Fruit fly (Drosophila melanogaster): ENCODE measurements around the gene Pvf3.

The Pvf3 gene

DNA sequence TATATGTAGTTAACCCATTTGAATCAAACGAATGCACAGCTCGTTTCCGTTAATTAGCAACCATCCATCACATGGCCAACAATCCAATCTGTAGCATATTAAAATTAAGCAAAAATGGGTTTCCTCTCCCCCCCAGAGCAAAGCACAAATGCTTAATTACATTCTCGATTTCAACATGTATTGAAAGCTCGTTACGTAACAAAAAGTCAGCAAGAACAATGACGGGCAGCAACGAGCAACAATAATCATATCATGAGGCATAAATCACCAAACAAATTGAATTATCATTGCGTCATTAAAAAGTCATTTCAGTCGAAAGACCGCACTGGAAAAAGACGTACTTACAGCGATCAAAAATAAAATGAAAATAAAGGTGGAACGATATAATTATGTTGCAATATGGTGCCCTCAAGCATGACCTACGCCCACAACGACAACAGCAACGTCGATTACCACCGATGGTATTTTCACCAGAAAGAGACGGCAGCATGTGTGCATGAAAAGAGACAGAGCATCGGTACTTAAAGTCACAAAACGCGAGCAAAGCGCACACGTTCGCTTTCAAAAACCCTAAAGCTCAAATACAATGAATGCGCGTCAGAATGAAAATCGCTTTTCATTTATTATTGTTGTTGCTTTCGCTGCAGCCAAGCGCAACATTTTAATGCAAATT is 51.1 kb downstream of the Pvf3 start:
- TF ChIP-seq CG12768 (GFP tag; optimal IDR thresholded peaks at IDR 0.05): no peak
- TF ChIP-seq CG7045 (GFP tag; optimal IDR thresholded peaks at IDR 0.05): no peak
- no peak for TF ChIP-seq Crg-1 (GFP tag; optimal IDR thresholded peaks at IDR 0.05)

DNA sequence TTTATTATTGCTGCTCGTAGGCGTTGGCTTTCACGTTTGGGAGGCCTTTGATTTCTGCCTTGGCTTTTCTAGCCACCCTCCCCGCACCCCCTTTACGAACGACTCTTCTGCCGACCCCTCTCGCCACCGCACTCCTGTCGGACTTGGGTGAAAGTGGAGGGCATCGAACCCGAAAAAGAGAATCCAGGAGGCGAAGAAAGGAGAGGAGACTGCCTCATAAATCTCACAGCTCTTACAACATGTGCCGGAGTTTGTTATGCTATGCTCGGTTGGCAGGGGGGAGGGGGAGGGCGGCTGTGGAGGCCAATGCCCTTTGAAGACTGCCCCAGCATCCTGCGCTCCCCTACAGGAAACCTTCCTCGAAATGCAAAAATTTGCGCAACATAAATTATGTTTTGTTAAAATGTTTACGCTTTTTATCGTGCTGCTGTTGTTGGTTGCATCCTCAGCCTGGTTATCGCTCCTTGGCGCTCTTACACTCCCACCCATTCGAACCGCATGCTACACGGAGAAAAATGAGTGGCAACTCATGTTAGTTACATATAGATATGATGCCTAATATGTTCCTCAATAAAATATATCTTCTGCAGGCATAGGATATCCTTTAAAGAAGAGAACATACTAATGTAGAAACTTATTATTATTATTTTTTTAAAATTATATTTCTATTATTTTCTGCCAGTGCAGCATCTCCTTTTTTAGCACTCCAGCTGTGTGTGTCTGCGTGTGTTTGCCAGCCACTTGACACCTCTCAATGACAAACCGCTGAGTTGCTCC is 53.1 kb downstream of the Pvf3 start:
- no peak for TF ChIP-seq Mnt (GFP tag; optimal IDR thresholded peaks at IDR 0.05)
- no peak for TF ChIP-seq CG12768 (GFP tag; optimal IDR thresholded peaks at IDR 0.05)
- TF ChIP-seq pad (GFP tag; optimal IDR thresholded peaks at IDR 0.05): no peak
- no peak for TF ChIP-seq tj (GFP tag; optimal IDR thresholded peaks at IDR 0.05)

DNA sequence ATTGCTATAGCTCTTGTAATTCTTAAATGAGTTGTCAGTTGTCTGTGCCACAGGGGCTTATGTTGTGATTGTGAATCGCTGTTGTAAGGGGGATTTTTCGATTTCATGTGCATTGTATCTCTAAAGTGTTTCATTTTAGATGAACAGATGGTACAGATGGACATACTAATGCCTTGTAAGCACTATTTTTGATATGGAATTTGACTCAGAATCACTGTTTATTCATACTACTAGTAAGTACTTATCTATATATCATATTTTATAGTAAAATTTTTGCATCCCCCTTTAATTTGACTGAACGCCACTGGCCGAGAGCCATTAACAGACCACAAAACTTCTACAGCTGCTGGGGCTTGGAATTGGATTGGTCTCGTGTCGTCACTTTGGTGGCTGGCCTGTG is 56.7 kb downstream of the Pvf3 start:
- TF ChIP-seq CG11617 (GFP tag; optimal IDR thresholded peaks at IDR 0.05) (no peak), Mnt (GFP tag; optimal IDR thresholded peaks at IDR 0.05) (no peak), kay (GFP tag; ENCODE audit: borderline replicate concordance) (no peak), CG1620 (GFP tag; optimal IDR thresholded peaks at IDR 0.05) (no peak), tj (GFP tag; optimal IDR thresholded peaks at IDR 0.05) (no peak), CG7045 (GFP tag; optimal IDR thresholded peaks at IDR 0.05) (no peak), cnc (optimal IDR thresholded peaks at IDR 0.05) (no peak), Hr96 (GFP tag; optimal IDR thresholded peaks at IDR 0.05) (no peak), pad (GFP tag; optimal IDR thresholded peaks at IDR 0.05) (no peak), cic (GFP tag; optimal IDR thresholded peaks at IDR 0.05) (no peak), bab1 (GFP tag; optimal IDR thresholded peaks at IDR 0.05) (no peak), CG7101 (tag; optimal IDR thresholded peaks at IDR 0.05) (no peak), CG14711 (tag; optimal IDR thresholded peaks at IDR 0.05) (no peak)

DNA sequence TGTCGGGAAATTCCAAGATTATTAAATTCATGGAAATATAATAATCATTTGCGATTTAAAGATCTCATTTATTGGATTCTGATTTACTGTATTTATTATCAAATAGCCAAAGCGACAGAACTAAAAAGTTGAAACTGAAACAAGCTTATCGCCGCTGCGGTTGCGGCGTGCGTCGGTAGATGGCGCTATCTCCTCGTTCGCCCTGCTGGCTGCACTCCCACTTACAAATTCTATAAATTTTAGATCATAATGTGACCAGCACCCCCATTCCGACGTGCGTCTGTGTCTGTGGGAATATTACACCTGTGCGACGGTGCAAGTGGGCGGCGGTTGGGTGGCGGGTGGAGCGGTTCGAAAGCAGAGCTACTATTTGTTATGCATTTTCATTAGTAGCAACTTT is 60.1 kb downstream of the Pvf3 start:
- TF ChIP-seq bab1 (GFP tag; optimal IDR thresholded peaks at IDR 0.05): no peak
- no peak for TF ChIP-seq CG1620 (GFP tag; optimal IDR thresholded peaks at IDR 0.05)
- no peak for TF ChIP-seq Mnt (GFP tag; optimal IDR thresholded peaks at IDR 0.05)
- no peak for TF ChIP-seq kay (GFP tag; ENCODE audit: borderline replicate concordance)
- TF ChIP-seq tj (GFP tag; optimal IDR thresholded peaks at IDR 0.05): no peak
- no peak for TF ChIP-seq cnc (optimal IDR thresholded peaks at IDR 0.05)
- no peak for TF ChIP-seq CG14711 (tag; optimal IDR thresholded peaks at IDR 0.05)
- TF ChIP-seq Hr96 (GFP tag; optimal IDR thresholded peaks at IDR 0.05): no peak
- TF ChIP-seq CG33017 (tag; optimal IDR thresholded peaks at IDR 0.05): no peak
- no peak for TF ChIP-seq CG11617 (GFP tag; optimal IDR thresholded peaks at IDR 0.05)
- TF ChIP-seq pad (GFP tag; optimal IDR thresholded peaks at IDR 0.05): no peak
- no peak for TF ChIP-seq CG7101 (tag; optimal IDR thresholded peaks at IDR 0.05)
- no peak for TF ChIP-seq CG12768 (GFP tag; optimal IDR thresholded peaks at IDR 0.05)
- TF ChIP-seq cic (GFP tag; optimal IDR thresholded peaks at IDR 0.05): no peak
- no peak for TF ChIP-seq ovo (GFP tag; optimal IDR thresholded peaks at IDR 0.05)
- TF ChIP-seq toe (GFP tag; optimal IDR thresholded peaks at IDR 0.05): no peak
- no peak for TF ChIP-seq Crg-1 (GFP tag; optimal IDR thresholded peaks at IDR 0.05)
- no peak for TF ChIP-seq Clk (GFP tag; optimal IDR thresholded peaks at IDR 0.05)
- no peak for TF ChIP-seq CG5204 (GFP tag; optimal IDR thresholded peaks at IDR 0.05)
- no peak for TF ChIP-seq CG7045 (GFP tag; optimal IDR thresholded peaks at IDR 0.05)

DNA sequence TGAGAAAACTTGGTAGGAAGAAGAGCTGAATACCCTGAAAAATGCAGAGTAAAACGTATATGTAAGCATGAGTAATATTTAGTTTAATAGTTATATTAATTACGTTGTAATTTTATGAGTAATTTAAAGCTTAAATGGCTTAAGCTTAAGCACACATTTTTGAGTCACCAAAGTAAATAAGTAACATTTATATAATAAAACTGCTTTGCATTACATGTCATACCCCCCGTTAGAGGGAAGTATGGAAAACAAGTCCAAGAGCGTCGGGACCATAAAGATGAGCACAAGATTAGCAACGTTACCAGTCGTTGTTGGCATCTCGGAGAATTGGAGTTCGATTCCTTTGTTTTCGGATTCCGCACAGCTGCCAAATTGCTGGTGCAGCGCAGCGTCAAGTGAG is 63.2 kb downstream of the Pvf3 start:
- no peak for TF ChIP-seq tj (GFP tag; optimal IDR thresholded peaks at IDR 0.05)
- no peak for TF ChIP-seq Mnt (GFP tag; optimal IDR thresholded peaks at IDR 0.05)
- no peak for TF ChIP-seq pad (GFP tag; optimal IDR thresholded peaks at IDR 0.05)
- TF ChIP-seq CG12768 (GFP tag; optimal IDR thresholded peaks at IDR 0.05): no peak
- TF ChIP-seq CG33017 (tag; optimal IDR thresholded peaks at IDR 0.05): no peak
- no peak for TF ChIP-seq Hr96 (GFP tag; optimal IDR thresholded peaks at IDR 0.05)
- no peak for TF ChIP-seq cic (GFP tag; optimal IDR thresholded peaks at IDR 0.05)
- no peak for TF ChIP-seq toe (GFP tag; optimal IDR thresholded peaks at IDR 0.05)
- no peak for TF ChIP-seq CG5204 (GFP tag; optimal IDR thresholded peaks at IDR 0.05)
- no peak for TF ChIP-seq CG7101 (tag; optimal IDR thresholded peaks at IDR 0.05)
- no peak for TF ChIP-seq CG11617 (GFP tag; optimal IDR thresholded peaks at IDR 0.05)
- TF ChIP-seq CG7045 (GFP tag; optimal IDR thresholded peaks at IDR 0.05): no peak
- TF ChIP-seq Crg-1 (GFP tag; optimal IDR thresholded peaks at IDR 0.05): no peak
- TF ChIP-seq Clk (GFP tag; optimal IDR thresholded peaks at IDR 0.05): no peak
- no peak for TF ChIP-seq cnc (optimal IDR thresholded peaks at IDR 0.05)
- TF ChIP-seq CG1620 (GFP tag; optimal IDR thresholded peaks at IDR 0.05): no peak
- TF ChIP-seq bab1 (GFP tag; optimal IDR thresholded peaks at IDR 0.05): no peak

DNA sequence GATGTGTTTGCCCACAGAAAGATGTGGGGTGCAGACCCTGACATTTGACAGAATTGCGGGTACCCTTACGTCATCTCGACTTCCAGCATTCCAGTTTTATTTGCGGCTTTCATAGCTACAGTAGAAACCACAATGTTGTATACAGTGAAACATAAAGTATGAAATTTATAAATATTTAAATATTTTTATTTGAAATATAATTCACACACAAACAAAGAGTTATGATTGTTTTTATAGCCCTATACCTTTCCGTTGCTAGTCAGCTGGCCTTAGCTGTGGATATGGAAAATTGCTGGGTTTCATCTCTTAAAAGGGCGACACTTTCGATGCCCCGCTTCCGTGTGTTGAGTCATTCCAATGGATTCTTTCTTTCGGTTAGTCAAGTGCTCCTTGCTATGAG is 66.6 kb downstream of the Pvf3 start:
- no peak for TF ChIP-seq cnc (optimal IDR thresholded peaks at IDR 0.05)
- no peak for TF ChIP-seq toe (GFP tag; optimal IDR thresholded peaks at IDR 0.05)
- no peak for TF ChIP-seq CG1620 (GFP tag; optimal IDR thresholded peaks at IDR 0.05)
- no peak for TF ChIP-seq pad (GFP tag; optimal IDR thresholded peaks at IDR 0.05)
- no peak for TF ChIP-seq Clk (GFP tag; optimal IDR thresholded peaks at IDR 0.05)
- TF ChIP-seq bab1 (GFP tag; optimal IDR thresholded peaks at IDR 0.05): no peak
- TF ChIP-seq CG14711 (tag; optimal IDR thresholded peaks at IDR 0.05): no peak
- no peak for TF ChIP-seq CG11617 (GFP tag; optimal IDR thresholded peaks at IDR 0.05)
- TF ChIP-seq cic (GFP tag; optimal IDR thresholded peaks at IDR 0.05): no peak
- TF ChIP-seq Crg-1 (GFP tag; optimal IDR thresholded peaks at IDR 0.05): no peak
- TF ChIP-seq ovo (GFP tag; optimal IDR thresholded peaks at IDR 0.05): no peak
